Fruit fly (Drosophila melanogaster): ENCODE measurements around the gene OtopLa.

DNA sequence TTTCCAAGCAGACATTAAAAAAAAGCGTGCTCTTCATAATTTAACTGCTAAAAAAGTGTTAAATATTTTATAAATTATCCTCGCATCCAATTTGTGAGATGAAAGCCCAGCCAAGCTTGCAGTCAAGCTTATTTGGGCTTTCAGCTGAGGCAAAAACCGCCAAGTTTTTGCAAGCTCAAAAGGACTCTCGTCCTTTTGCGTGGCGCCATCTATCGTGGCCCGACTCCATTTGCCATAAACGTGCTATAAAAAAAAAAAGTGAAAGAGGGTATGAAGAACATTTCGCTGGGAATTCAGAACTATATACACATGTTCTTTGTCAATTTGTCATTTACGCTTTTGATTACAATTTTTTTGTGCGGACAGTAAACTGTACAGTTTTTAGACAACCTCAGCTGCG, 59.8 kb downstream of the OtopLa start:
- no peak for TF ChIP-seq GATAd (GFP tag; optimal IDR thresholded peaks at IDR 0.05)
- TF ChIP-seq Abd-B (GFP tag; optimal IDR thresholded peaks at IDR 0.05), result no peak
- TF ChIP-seq fru (GFP tag; optimal IDR thresholded peaks at IDR 0.05), result no peak
- no peak for TF ChIP-seq br (GFP tag; optimal IDR thresholded peaks at IDR 0.05)
- TF ChIP-seq Dfd (GFP tag; optimal IDR thresholded peaks at IDR 0.05), result no peak
- TF ChIP-seq usp (GFP tag; optimal IDR thresholded peaks at IDR 0.05), result no peak
- TF ChIP-seq h (GFP tag; optimal IDR thresholded peaks at IDR 0.05), result no peak
- TF ChIP-seq dsf (GFP tag; optimal IDR thresholded peaks at IDR 0.05; ENCODE audit: borderline replicate concordance), result no peak
- no peak for TF ChIP-seq Myc (optimal IDR thresholded peaks at IDR 0.05)

Measured in whole organism, wandering third instar larva.